Worm (Caenorhabditis elegans): Measurements from ENCODE around the gene such-1.

- no peak for TF ChIP-seq tbx-2 (tag; optimal IDR thresholded peaks at IDR 0.05)
- TF ChIP-seq mec-3 (tag; optimal IDR thresholded peaks at IDR 0.05; ENCODE audit: borderline replicate concordance), result no peak
- no peak for TF ChIP-seq rnt-1 (tag; optimal IDR thresholded peaks at IDR 0.05)
- TF ChIP-seq nhr-232 (tag; optimal IDR thresholded peaks at IDR 0.05), result no peak
- no peak for TF ChIP-seq eyg-1 (tag; optimal IDR thresholded peaks at IDR 0.05)
- TF ChIP-seq ceh-24 (tag; optimal IDR thresholded peaks at IDR 0.05), result no peak
- no peak for TF ChIP-seq hlh-30 (tag; optimal IDR thresholded peaks at IDR 0.05; ENCODE audit: insufficient read depth)
- no peak for TF ChIP-seq nfya-1 (tag; optimal IDR thresholded peaks at IDR 0.05)
- no peak for TF ChIP-seq sdc-2 (tag; optimal IDR thresholded peaks at IDR 0.05)
These were observed 12.7 kb downstream of the such-1 start for ce11 chrIII:11510826-11511225.

Measured in whole organism, late embryonic.